Worm (Caenorhabditis elegans): ENCODE results near the gene zyg-9.
A peak's percentile ranks its signal among the peaks of the same experiment; 100 is the strongest.

Gene zyg-9

DNA sequence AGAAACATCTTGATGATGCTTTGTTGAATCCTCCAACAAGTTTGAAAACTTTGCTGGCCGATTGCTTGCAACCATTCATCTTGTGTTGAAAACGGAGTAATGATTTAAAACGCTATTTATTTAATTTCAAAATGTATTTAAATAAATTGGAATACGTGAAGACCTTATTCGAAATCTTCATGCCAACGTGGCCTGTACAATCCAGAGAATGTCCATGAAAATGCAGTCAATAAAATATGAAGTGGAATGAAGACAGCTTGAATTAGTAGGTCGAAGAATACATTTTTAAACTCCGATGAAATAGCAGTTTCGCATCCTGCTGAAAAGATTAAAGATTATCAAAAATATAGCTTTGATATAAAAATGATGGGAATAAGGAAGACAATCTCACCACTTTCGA is 3.1 kb upstream of the zyg-9 start, which contains the start of gene F22B5.5:
Gene F22B5.5 (minus strand): TSS at position 101 of the 400 bp plus-strand sequence.
- no peak for TF ChIP-seq nhr-237 (tag; optimal IDR thresholded peaks at IDR 0.05)
- no peak for TF ChIP-seq zip-8 (tag; optimal IDR thresholded peaks at IDR 0.05)
- TF ChIP-seq elt-1 (tag; optimal IDR thresholded peaks at IDR 0.05; ENCODE audit: borderline replicate concordance, insufficient read depth), result no peak
- no peak for TF ChIP-seq nhr-2 (tag; optimal IDR thresholded peaks at IDR 0.05)
- TF ChIP-seq nhr-12 (tag; optimal IDR thresholded peaks at IDR 0.05), result no peak
- no peak for TF ChIP-seq mep-1 (tag; optimal IDR thresholded peaks at IDR 0.05)
- TF ChIP-seq M03D4.4 (tag; optimal IDR thresholded peaks at IDR 0.05), result no peak
- TF ChIP-seq ceh-83 (GFP tag; optimal IDR thresholded peaks at IDR 0.05), result no peak
- no peak for TF ChIP-seq ham-2 (GFP tag; optimal IDR thresholded peaks at IDR 0.05)
- no peak for TF ChIP-seq tbx-8 (GFP tag; optimal IDR thresholded peaks at IDR 0.05)

DNA sequence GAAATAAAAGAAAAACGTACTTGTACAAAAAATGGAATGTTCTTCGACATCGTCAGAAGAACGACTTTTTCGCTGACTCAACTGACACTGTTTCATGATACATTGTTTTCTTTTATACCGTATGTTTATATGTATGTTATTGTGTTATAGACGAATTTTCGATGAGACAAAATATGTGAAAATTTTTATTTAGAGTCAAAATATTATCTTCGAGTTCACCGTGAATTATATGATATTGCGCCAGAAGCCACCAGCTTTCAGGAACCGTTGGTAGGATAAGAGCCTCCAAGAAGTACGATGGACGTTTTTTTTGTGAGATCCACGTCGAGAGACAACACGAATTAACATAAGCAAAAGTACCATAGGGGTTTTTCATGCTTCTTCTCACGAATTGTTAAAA is 1.5 kb upstream of the zyg-9 start, which contains the start of gene F22B5.6:
Gene F22B5.6 (minus strand): TSS at position 101 of the 400 bp plus-strand sequence.
- TF ChIP-seq ceh-43 (GFP tag; optimal IDR thresholded peaks at IDR 0.05) (no peak), bed-3 (GFP tag; optimal IDR thresholded peaks at IDR 0.05) (no peak), pha-4 (tag; optimal IDR thresholded peaks at IDR 0.05) (no peak), ceh-83 (GFP tag; optimal IDR thresholded peaks at IDR 0.05) (no peak), drap-1 (GFP tag; optimal IDR thresholded peaks at IDR 0.05) (no peak), sem-2 (GFP tag; optimal IDR thresholded peaks at IDR 0.05) (no peak), nhr-76 (tag; optimal IDR thresholded peaks at IDR 0.05) (no peak), nhr-237 (tag; optimal IDR thresholded peaks at IDR 0.05) (no peak), lin-13 (tag; optimal IDR thresholded peaks at IDR 0.05) (no peak), elt-3 (tag; optimal IDR thresholded peaks at IDR 0.05) (no peak), mab-5 (tag; optimal IDR thresholded peaks at IDR 0.05) (no peak), unc-62 (GFP tag; optimal IDR thresholded peaks at IDR 0.05) (no peak), mep-1 (tag; optimal IDR thresholded peaks at IDR 0.05) (no peak), ztf-11 (tag; optimal IDR thresholded peaks at IDR 0.05) (no peak), elt-1 (tag; optimal IDR thresholded peaks at IDR 0.05; ENCODE audit: borderline replicate concordance, insufficient read depth) (no peak), nhr-12 (tag; optimal IDR thresholded peaks at IDR 0.05) (no peak), nhr-28 (tag; optimal IDR thresholded peaks at IDR 0.05) (no peak), ham-2 (GFP tag; optimal IDR thresholded peaks at IDR 0.05) (no peak), hlh-1 (tag; optimal IDR thresholded peaks at IDR 0.05) (no peak), ceh-39 (tag; optimal IDR thresholded peaks at IDR 0.05) (no peak)

DNA sequence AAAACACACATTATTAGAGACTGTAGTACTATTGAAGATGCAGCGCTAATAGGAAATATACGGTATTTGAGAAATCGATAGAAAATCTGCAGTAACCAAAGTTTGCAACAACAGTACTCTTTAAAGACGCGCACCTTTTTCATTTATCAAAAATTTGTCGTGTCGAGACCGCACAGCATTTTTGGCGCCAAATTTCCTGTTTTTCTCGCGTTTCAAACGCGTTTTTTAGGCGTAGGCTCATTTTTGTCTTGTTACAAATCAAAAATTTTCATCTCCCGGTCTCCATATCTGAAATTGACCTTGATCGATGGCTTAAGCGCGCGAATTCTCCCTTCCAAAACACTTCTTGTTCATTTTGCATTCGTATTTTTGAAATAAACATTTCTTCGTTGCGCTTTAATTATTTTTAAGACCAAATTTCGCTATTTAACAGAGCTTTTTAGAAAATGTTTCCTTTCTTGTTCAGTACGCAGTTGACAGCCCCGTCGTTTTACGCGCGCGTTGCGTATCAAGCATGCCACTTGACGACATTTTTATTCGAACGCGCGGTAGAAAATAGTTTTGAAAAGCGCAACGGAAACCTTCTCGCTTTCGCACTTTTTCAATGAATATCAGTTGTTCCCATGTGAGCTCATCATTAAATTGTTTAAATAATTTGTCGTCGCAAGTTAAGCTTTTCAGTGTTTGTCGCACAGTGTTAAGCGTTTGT is 783 bp upstream of the zyg-9 start:
- TF ChIP-seq ceh-39 (tag; optimal IDR thresholded peaks at IDR 0.05) (no peak), ceh-43 (GFP tag; optimal IDR thresholded peaks at IDR 0.05) (no peak), hlh-1 (tag; optimal IDR thresholded peaks at IDR 0.05) (peak; percentile 1), blmp-1 (tag; optimal IDR thresholded peaks at IDR 0.05) (no peak), lin-13 (tag; optimal IDR thresholded peaks at IDR 0.05) (peak; percentile 0)

DNA sequence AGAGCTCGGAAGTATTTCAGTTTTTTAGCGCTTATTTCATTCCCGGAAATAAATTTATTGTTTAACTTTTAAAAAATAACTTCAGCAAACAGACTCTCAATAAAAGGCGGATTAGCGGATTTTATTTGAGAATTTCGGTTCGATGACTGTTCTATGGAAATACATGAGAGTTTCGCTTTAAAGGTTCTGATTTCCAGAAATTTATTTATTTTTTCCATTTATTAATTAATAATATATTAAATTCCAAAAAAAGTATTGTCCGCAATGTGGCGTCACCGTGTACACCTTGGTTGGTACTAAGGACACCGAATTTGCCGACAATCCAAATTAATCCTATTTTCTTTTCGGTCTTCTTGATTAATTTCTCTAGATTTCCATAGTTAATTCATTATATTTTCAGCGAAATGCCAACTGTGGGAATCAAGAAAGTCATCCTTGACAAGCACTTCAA is 6.9 kb downstream of the zyg-9 start, which contains the start of gene fars-3:
Gene fars-3 (plus strand): TSS at position 401 of the 451 bp plus-strand sequence.
- TF ChIP-seq unc-120 (tag; optimal IDR thresholded peaks at IDR 0.05; ENCODE audit: poor library complexity, severe bottlenecking) (peak; percentile 93), ces-1 (GFP tag; optimal IDR thresholded peaks at IDR 0.05) (peak; percentile 93), ceh-43 (GFP tag; optimal IDR thresholded peaks at IDR 0.05) (no peak), lsy-2 (tag; optimal IDR thresholded peaks at IDR 0.05) (peak; percentile 24), flh-1 (GFP tag; optimal IDR thresholded peaks at IDR 0.05) (no peak), pha-4 (tag; optimal IDR thresholded peaks at IDR 0.05) (peak; percentile 47)

DNA sequence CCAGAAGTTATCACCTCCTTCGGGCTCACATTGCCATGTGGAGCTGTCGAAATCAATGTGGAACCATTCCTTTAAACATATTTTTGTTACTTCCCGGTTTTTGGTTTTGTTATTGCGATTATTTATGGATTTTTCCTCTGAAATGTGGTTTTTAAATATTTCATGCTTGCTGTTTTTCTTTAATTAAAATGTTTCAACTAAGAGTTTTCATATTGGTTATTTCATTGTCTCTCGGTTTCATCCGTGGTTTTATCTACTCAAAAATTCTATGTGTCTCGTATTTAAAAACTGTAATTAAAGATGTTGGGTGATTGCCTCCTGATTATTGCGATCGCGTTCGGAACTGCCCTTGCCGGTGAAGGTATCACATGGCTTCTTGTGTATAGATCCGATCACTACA is 9.3 kb downstream of the zyg-9 start, which contains the start of gene F22B5.10:
Gene F22B5.10 (plus strand): TSS at position 301 of the 400 bp plus-strand sequence.
- TF ChIP-seq lin-32 (GFP tag; optimal IDR thresholded peaks at IDR 0.05) (no peak), hlh-1 (tag; optimal IDR thresholded peaks at IDR 0.05) (no peak), ceh-83 (GFP tag; optimal IDR thresholded peaks at IDR 0.05) (peak; percentile 32), unc-62 (GFP tag; optimal IDR thresholded peaks at IDR 0.05) (no peak), nhr-237 (tag; optimal IDR thresholded peaks at IDR 0.05) (no peak)

Data from whole organism, mixed stage, embryonic.